Worm (Caenorhabditis elegans): ENCODE results near the gene nlp-20.
"Not testable (repeated sequence)": the region's sequence is repeated elsewhere in the genome, so short reads cannot be mapped to it uniquely, and the experiment has no call there.

Gene nlp-20

ce11 chrIV:7641758-7642157 lies 1.1 kb downstream of the nlp-20 start, which contains the start of gene nep-16:
Gene nep-16 (minus strand): TSS chrIV:7641858.
- no peak for TF ChIP-seq zip-5 (tag; optimal IDR thresholded peaks at IDR 0.05)
- TF ChIP-seq rnt-1 (tag; optimal IDR thresholded peaks at IDR 0.05) = no peak
- no peak for TF ChIP-seq hlh-6 (tag; optimal IDR thresholded peaks at IDR 0.05)
- TF ChIP-seq gmeb-2 (tag; optimal IDR thresholded peaks at IDR 0.05) = no peak
- no peak for TF ChIP-seq lin-11 (tag; optimal IDR thresholded peaks at IDR 0.05)
- TF ChIP-seq ceh-24 (tag; optimal IDR thresholded peaks at IDR 0.05) = no peak
- TF ChIP-seq ceh-45 (GFP tag; IDR thresholded peaks at IDR 0.05) = no peak
- no peak for TF ChIP-seq fkh-10 (GFP tag; optimal IDR thresholded peaks at IDR 0.05)
- no peak for TF ChIP-seq pat-9 (tag; optimal IDR thresholded peaks at IDR 0.05)
- TF ChIP-seq che-1 (tag; optimal IDR thresholded peaks at IDR 0.05) = no peak
- TF ChIP-seq unc-55 (GFP tag; optimal IDR thresholded peaks at IDR 0.05) = no peak
- TF ChIP-seq ttx-3 (tag; optimal IDR thresholded peaks at IDR 0.05) = no peak
- TF ChIP-seq elt-2 (tag; optimal IDR thresholded peaks at IDR 0.05) = no peak
- TF ChIP-seq tbx-2 (tag; optimal IDR thresholded peaks at IDR 0.05) = no peak
- TF ChIP-seq odd-2 (tag; optimal IDR thresholded peaks at IDR 0.05) = no peak
- TF ChIP-seq ama-1 (optimal IDR thresholded peaks at IDR 0.05) = no peak
- TF ChIP-seq hlh-13 (GFP tag; optimal IDR thresholded peaks at IDR 0.05) = no peak
- no peak for TF ChIP-seq T23F11.4 (GFP tag; optimal IDR thresholded peaks at IDR 0.05)

- not testable (repeated sequence) for TF ChIP-seq C38D4.7 (GFP tag; optimal IDR thresholded peaks at IDR 0.05); ceh-45 (GFP tag; IDR thresholded peaks at IDR 0.05); madf-2 (tag; optimal IDR thresholded peaks at IDR 0.05)
Observed at ce11 chrIV:7634578-7634977, 8.3 kb downstream of the nlp-20 start, which contains the start of gene warf-1. Gene warf-1 (plus strand): TSS chrIV:7634786.

- TF ChIP-seq pros-1 (tag; optimal IDR thresholded peaks at IDR 0.05) (no peak), ceh-48 (tag; optimal IDR thresholded peaks at IDR 0.05) (peak; percentile 52)
Observed at ce11 chrIV:7633020-7633419, 9.9 kb downstream of the nlp-20 start, which contains the start of gene plp-1. Gene plp-1 (plus strand): TSS chrIV:7633360.

ce11 chrIV:7632535-7632934 lies 10.3 kb downstream of the nlp-20 start, which contains the start of gene F45E4.6:
Gene F45E4.6 (minus strand): TSS chrIV:7632548.
- no peak for TF ChIP-seq mec-3 (tag; optimal IDR thresholded peaks at IDR 0.05; ENCODE audit: borderline replicate concordance)
- TF ChIP-seq unc-42 (tag; optimal IDR thresholded peaks at IDR 0.05) = peak; percentile 60
- TF ChIP-seq fkh-6 (tag; optimal IDR thresholded peaks at IDR 0.05) = no peak
- TF ChIP-seq sdc-2 (tag; optimal IDR thresholded peaks at IDR 0.05) = no peak
- TF ChIP-seq ceh-19 (GFP tag; optimal IDR thresholded peaks at IDR 0.05) = no peak
- no peak for TF ChIP-seq Y22D7AL.16 (tag; optimal IDR thresholded peaks at IDR 0.05)
- no peak for TF ChIP-seq dmd-4 (tag; optimal IDR thresholded peaks at IDR 0.05; ENCODE audit: borderline replicate concordance)
- no peak for TF ChIP-seq syd-9 (tag; optimal IDR thresholded peaks at IDR 0.05)

- TF ChIP-seq ceh-34 (tag; optimal IDR thresholded peaks at IDR 0.05) (no peak), K09A11.1 (tag; optimal IDR thresholded peaks at IDR 0.05; ENCODE audit: insufficient read depth) (no peak), sdc-2 (tag; optimal IDR thresholded peaks at IDR 0.05) (no peak), lim-6 (tag; optimal IDR thresholded peaks at IDR 0.05) (no peak), F13H6.1 (tag; optimal IDR thresholded peaks at IDR 0.05) (no peak), elt-2 (tag; optimal IDR thresholded peaks at IDR 0.05) (no peak), dmd-4 (tag; optimal IDR thresholded peaks at IDR 0.05; ENCODE audit: borderline replicate concordance) (no peak), tbx-7 (tag; optimal IDR thresholded peaks at IDR 0.05) (no peak), ceh-31 (tag; optimal IDR thresholded peaks at IDR 0.05) (no peak), C08G9.2 (tag; optimal IDR thresholded peaks at IDR 0.05) (no peak), tbx-2 (tag; optimal IDR thresholded peaks at IDR 0.05) (no peak), pag-3 (tag; optimal IDR thresholded peaks at IDR 0.05; ENCODE audit: borderline replicate concordance) (no peak), hlh-15 (tag; optimal IDR thresholded peaks at IDR 0.05) (no peak)
Observed at ce11 chrIV:7628942-7629341, 13.9 kb downstream of the nlp-20 start, which contains the start of gene F45E4.5. Gene F45E4.5 (minus strand): TSS chrIV:7629042.
